Worm (Caenorhabditis elegans): ENCODE measurements around the gene R05G6.4.

R05G6.4 gene

DNA sequence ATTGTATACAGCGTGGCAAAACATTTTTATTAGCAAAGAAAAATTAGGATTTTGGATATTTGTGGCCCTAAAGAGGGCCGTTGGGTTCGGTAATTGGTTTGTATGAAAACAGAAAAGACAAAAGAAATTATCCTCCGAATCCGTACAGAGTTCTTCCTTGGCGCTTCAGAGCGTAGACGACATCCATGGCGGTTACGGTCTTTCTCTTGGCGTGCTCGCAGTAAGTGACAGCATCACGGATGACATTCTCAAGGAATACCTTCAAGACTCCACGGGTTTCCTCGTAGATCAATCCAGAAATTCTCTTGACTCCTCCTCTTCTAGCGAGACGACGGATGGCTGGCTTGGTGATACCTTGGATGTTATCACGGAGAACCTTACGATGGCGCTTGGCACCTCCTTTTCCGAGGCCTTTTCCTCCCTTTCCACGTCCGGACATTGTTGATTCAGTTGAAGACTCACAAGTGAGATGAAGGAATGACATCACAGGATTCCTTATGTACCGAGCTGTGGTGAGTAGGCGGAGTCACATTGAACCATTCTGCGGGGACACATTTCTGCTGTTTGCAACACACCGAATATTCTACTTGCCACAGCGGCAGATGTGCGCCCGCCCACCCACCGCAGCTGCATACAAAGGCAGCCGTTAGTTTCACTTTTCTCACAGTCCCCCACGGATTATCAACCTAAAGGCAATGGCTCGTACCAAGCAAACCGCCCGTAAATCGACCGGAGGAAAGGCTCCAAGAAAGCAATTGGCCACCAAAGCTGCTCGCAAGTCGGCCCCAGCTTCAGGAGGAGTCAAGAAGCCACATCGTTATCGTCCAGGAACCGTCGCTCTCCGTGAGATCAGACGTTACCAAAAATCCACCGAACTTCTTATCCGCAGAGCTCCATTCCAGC is 25.2 kb upstream of the R05G6.4 start, which contains the start of the genes his-60 and his-59:
his-60 (minus strand) TSS at position 439 of the 903 bp plus-strand sequence.
his-59 (plus strand) TSS at position 696 of the 903 bp plus-strand sequence.
- TF ChIP-seq elt-1 (tag; optimal IDR thresholded peaks at IDR 0.05) (no peak), ceh-16 (tag; optimal IDR thresholded peaks at IDR 0.05) (peak; percentile 96), unc-55 (GFP tag; optimal IDR thresholded peaks at IDR 0.05) (no peak), alr-1 (tag; optimal IDR thresholded peaks at IDR 0.05) (no peak), crh-2 (tag; optimal IDR thresholded peaks at IDR 0.05) (peak; percentile 19), aly-2 (tag; optimal IDR thresholded peaks at IDR 0.05) (no peak), fos-1 (tag; optimal IDR thresholded peaks at IDR 0.05) (peak; percentile 2), elt-3 (tag; optimal IDR thresholded peaks at IDR 0.05) (no peak), sem-4 (tag; optimal IDR thresholded peaks at IDR 0.05) (peak; percentile 11), unc-62 (GFP tag; optimal IDR thresholded peaks at IDR 0.05) (no peak), sma-3 (GFP tag; optimal IDR thresholded peaks at IDR 0.05) (peak; percentile 12), peb-1 (tag; optimal IDR thresholded peaks at IDR 0.05) (no peak), sma-9 (GFP tag; optimal IDR thresholded peaks at IDR 0.05) (peak; percentile 63), sma-9 (tag; optimal IDR thresholded peaks at IDR 0.05) (no peak), dmd-4 (tag; optimal IDR thresholded peaks at IDR 0.05) (no peak), skn-1 (tag; optimal IDR thresholded peaks at IDR 0.05) (no peak), mab-5 (tag; optimal IDR thresholded peaks at IDR 0.05) (peak; percentile 58), gmeb-1 (tag; optimal IDR thresholded peaks at IDR 0.05) (no peak), lin-13 (GFP tag; optimal IDR thresholded peaks at IDR 0.05) (peak; percentile 29)

DNA sequence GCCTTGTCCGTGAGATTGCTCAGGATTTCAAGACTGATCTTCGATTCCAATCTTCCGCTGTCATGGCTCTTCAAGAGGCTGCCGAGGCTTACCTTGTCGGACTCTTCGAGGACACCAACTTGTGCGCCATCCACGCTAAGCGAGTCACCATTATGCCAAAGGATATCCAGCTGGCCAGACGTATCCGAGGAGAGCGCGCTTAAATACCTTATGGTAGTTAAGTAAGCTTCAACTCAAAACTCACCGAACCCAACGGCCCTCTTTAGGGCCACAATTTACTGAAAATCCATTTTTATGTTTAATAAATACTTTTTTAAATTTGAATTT is 24.6 kb upstream of the R05G6.4 start:
- TF ChIP-seq elt-3 (tag; optimal IDR thresholded peaks at IDR 0.05) (no peak), ZK546.5 (tag; optimal IDR thresholded peaks at IDR 0.05) (no peak), nhr-77 (tag; optimal IDR thresholded peaks at IDR 0.05) (no peak), unc-55 (GFP tag; optimal IDR thresholded peaks at IDR 0.05) (no peak), nhr-21 (tag; optimal IDR thresholded peaks at IDR 0.05) (no peak), nhr-11 (tag; optimal IDR thresholded peaks at IDR 0.05) (no peak), mab-5 (tag; optimal IDR thresholded peaks at IDR 0.05) (no peak), skn-1 (tag; optimal IDR thresholded peaks at IDR 0.05) (no peak), C34F6.9 (tag; optimal IDR thresholded peaks at IDR 0.05) (no peak)

ce11 chrIV:7491464-7491863 is 21.6 kb upstream of the R05G6.4 start, which contains the start of gene F55G1.1:
TSS of gene F55G1.1 (plus strand) at chrIV:7491764.
- no peak for TF ChIP-seq nhr-23 (tag; optimal IDR thresholded peaks at IDR 0.05)
- TF ChIP-seq ztf-4 (tag; optimal IDR thresholded peaks at IDR 0.05), result no peak
- TF ChIP-seq sma-3 (GFP tag; optimal IDR thresholded peaks at IDR 0.05), result no peak
- no peak for TF ChIP-seq nhr-6 (tag; optimal IDR thresholded peaks at IDR 0.05)
- TF ChIP-seq ama-1 (optimal IDR thresholded peaks at IDR 0.05), result no peak
- TF ChIP-seq peb-1 (tag; optimal IDR thresholded peaks at IDR 0.05), result no peak
- TF ChIP-seq unc-62 (GFP tag; optimal IDR thresholded peaks at IDR 0.05), result no peak
- no peak for TF ChIP-seq mdl-1 (tag; optimal IDR thresholded peaks at IDR 0.05)
- no peak for TF ChIP-seq snpc-4 (tag; optimal IDR thresholded peaks at IDR 0.05)
- TF ChIP-seq sma-9 (GFP tag; optimal IDR thresholded peaks at IDR 0.05), result no peak
- no peak for TF ChIP-seq sma-9 (tag; optimal IDR thresholded peaks at IDR 0.05)
- TF ChIP-seq nhr-237 (tag; optimal IDR thresholded peaks at IDR 0.05), result no peak
- TF ChIP-seq nhr-10 (tag; optimal IDR thresholded peaks at IDR 0.05), result no peak

ce11 chrIV:7497205-7497604 is 15.8 kb upstream of the R05G6.4 start:
- TF ChIP-seq ztf-4 (tag; optimal IDR thresholded peaks at IDR 0.05) (no peak), sma-9 (GFP tag; optimal IDR thresholded peaks at IDR 0.05) (peak; percentile 43), sma-9 (tag; optimal IDR thresholded peaks at IDR 0.05) (no peak), fos-1 (tag; optimal IDR thresholded peaks at IDR 0.05) (peak; percentile 39)

DNA sequence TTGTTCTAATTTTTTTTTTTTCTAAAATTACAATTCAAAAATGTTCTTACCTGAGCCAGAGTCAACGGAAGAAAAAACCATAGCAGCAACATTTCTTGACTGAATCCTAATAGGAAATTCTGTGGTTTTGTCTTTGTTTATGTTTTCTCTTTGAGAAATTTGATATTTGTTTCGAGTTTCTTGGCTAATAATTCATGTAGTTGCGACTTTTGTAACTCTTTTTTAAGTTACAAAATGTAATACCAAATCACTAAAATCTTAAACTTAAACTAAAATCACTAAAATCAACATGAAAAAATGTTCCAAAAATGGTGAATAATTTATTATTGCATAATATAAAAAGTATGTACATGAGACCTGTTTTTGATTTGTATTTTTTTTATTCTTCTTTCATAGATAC is 15.3 kb upstream of the R05G6.4 start, which contains the start of gene egas-4:
egas-4 (minus strand) TSS at position 101 of the 400 bp plus-strand sequence.
- no peak for TF ChIP-seq alr-1 (tag; optimal IDR thresholded peaks at IDR 0.05)
- no peak for TF ChIP-seq Y55F3AM.14 (GFP tag; optimal IDR thresholded peaks at IDR 0.05)
- TF ChIP-seq skn-1 (tag; optimal IDR thresholded peaks at IDR 0.05), result no peak
- no peak for TF ChIP-seq unc-55 (GFP tag; optimal IDR thresholded peaks at IDR 0.05)
- no peak for TF ChIP-seq nhr-21 (tag; optimal IDR thresholded peaks at IDR 0.05)
- TF ChIP-seq nhr-25 (tag; optimal IDR thresholded peaks at IDR 0.05), result no peak
- TF ChIP-seq nhr-129 (tag; optimal IDR thresholded peaks at IDR 0.05), result no peak
- TF ChIP-seq sma-3 (GFP tag; optimal IDR thresholded peaks at IDR 0.05), result no peak
- no peak for TF ChIP-seq ztf-4 (tag; optimal IDR thresholded peaks at IDR 0.05)
- TF ChIP-seq elt-1 (tag; optimal IDR thresholded peaks at IDR 0.05), result no peak
- no peak for TF ChIP-seq crh-2 (tag; optimal IDR thresholded peaks at IDR 0.05)
- no peak for TF ChIP-seq nhr-237 (tag; optimal IDR thresholded peaks at IDR 0.05)
- TF ChIP-seq unc-39 (tag; optimal IDR thresholded peaks at IDR 0.05), result no peak
- no peak for TF ChIP-seq gmeb-1 (tag; optimal IDR thresholded peaks at IDR 0.05)
